Worm (Caenorhabditis elegans) whole organism, L1 larva: ENCODE data around the gene slcf-2.
A peak's percentile ranks its signal among the peaks of the same experiment; 100 is the strongest.

Experiments used
- C04F5.9 ChIP-seq: sonication (generic microtip); optimal IDR thresholded peaks from 2 replicates; lab custom pipeline; 2016; ENCODE audit warnings: missing genetic modification characterization, missing compliant biosample characterization
- aha-1 ChIP-seq: fragments of 150-350 bp; optimal IDR thresholded peaks from 2 replicates; lab custom pipeline; 2014; ENCODE audit warnings: missing biosample characterization, missing genetic modification characterization
- alr-1 ChIP-seq: fragments of 200-800 bp; sonication (Bioruptor generic); optimal IDR thresholded peaks from 2 replicates; lab custom pipeline; 2018; ENCODE audit warnings: borderline replicate concordance, mild to moderate bottlenecking, missing genetic modification characterization, missing compliant biosample characterization
- blmp-1 ChIP-seq: fragments of 150-350 bp; optimal IDR thresholded peaks from 2 replicates; lab custom pipeline; 2014; ENCODE audit warnings: missing biosample characterization, missing genetic modification characterization
- ceh-8 ChIP-seq: fragments of 200-800 bp; sonication (Bioruptor generic); optimal IDR thresholded peaks from 2 replicates; lab custom pipeline; 2018; ENCODE audit warnings: mild to moderate bottlenecking, missing genetic modification characterization, moderate library complexity, missing compliant biosample characterization
- ces-1 ChIP-seq: fragments of 150-350 bp; optimal IDR thresholded peaks from 2 replicates; lab custom pipeline; 2014; ENCODE audit warnings: missing biosample characterization, missing genetic modification reagents, missing genetic modification characterization
- dpl-1 ChIP-seq, 3 experiments: fragments of 150-350 bp in 2 of 3; sonication (generic microtip) in 1 of 3; optimal IDR thresholded peaks; 2 replicates each; lab custom pipeline; 2014 to 2017; ENCODE audit warnings: missing biosample characterization in 3 of 3, missing genetic modification characterization in 3 of 3, missing genetic modification reagents in 3 of 3
- dsc-1 ChIP-seq: sonication (generic microtip); optimal IDR thresholded peaks from 2 replicates; lab custom pipeline; 2016; ENCODE audit warnings: mild to moderate bottlenecking, missing genetic modification characterization, missing compliant biosample characterization
- elt-2 ChIP-seq: sonication (generic microtip); optimal IDR thresholded peaks from 2 replicates; lab custom pipeline; 2016; ENCODE audit warnings: missing genetic modification characterization, mild to moderate bottlenecking, inconsistent platforms, missing compliant biosample characterization, missing genetic modification reagents
- elt-3 ChIP-seq, 6 experiments: fragments of 150-350 bp in 1 of 6; sonication (generic microtip); optimal IDR thresholded peaks; 2 replicates each; lab custom pipeline; 2017 to 2018; ENCODE audit warnings: missing biosample characterization in 6 of 6, missing genetic modification characterization in 6 of 6, inconsistent platforms in 1 of 6
- ets-5 ChIP-seq: fragments of 200-800 bp; sonication (Bioruptor generic); IDR thresholded peaks from 2 replicates; pipeline ENCODE4 v1.3.6; 2022; ENCODE audit warnings: missing genetic modification characterization, missing compliant biosample characterization
- fkh-10 ChIP-seq: sonication (generic microtip); optimal IDR thresholded peaks from 2 replicates; lab custom pipeline; 2017; ENCODE audit warnings: missing biosample characterization, missing genetic modification reagents, missing genetic modification characterization
- fkh-4 ChIP-seq: sonication (generic microtip); optimal IDR thresholded peaks from 2 replicates; lab custom pipeline; 2016; ENCODE audit warnings: missing compliant biosample characterization, missing genetic modification characterization, borderline replicate concordance
- hlh-17 ChIP-seq: fragments of 200-800 bp; sonication (Bioruptor generic); optimal IDR thresholded peaks from 2 replicates; lab custom pipeline; 2018; ENCODE audit warnings: missing genetic modification characterization, mild to moderate bottlenecking, missing compliant biosample characterization, moderate library complexity, borderline replicate concordance
- hlh-4 ChIP-seq: sonication (generic microtip); optimal IDR thresholded peaks from 2 replicates; lab custom pipeline; 2016; ENCODE audit warnings: mild to moderate bottlenecking, missing genetic modification characterization, missing compliant biosample characterization
- hpl-2 ChIP-seq: fragments of 150-350 bp; optimal IDR thresholded peaks from 2 replicates; lab custom pipeline; 2014; ENCODE audit warnings: missing biosample characterization, missing genetic modification reagents, missing genetic modification characterization
- irx-1 ChIP-seq: sonication (generic microtip); optimal IDR thresholded peaks from 2 replicates; lab custom pipeline; 2016; ENCODE audit warnings: missing genetic modification characterization, missing compliant biosample characterization
- isw-1 ChIP-seq: fragments of 200-800 bp; sonication (Bioruptor generic); IDR thresholded peaks from 2 replicates; pipeline ENCODE4 v1.3.6; 2022; ENCODE audit warnings: missing genetic modification characterization, missing compliant biosample characterization
- jun-1 ChIP-seq: fragments of 150-350 bp; optimal IDR thresholded peaks from 2 replicates; lab custom pipeline; 2014; ENCODE audit warnings: missing biosample characterization, missing genetic modification reagents, missing genetic modification characterization
- lin-15B ChIP-seq: fragments of 150-350 bp; sonication (generic microtip); optimal IDR thresholded peaks from 3 replicates; lab custom pipeline; 2014; ENCODE audit warnings: missing biosample characterization, missing genetic modification characterization
- lin-39 ChIP-seq: fragments of 150-350 bp; optimal IDR thresholded peaks from 2 replicates; lab custom pipeline; 2014; ENCODE audit warnings: missing biosample characterization, missing genetic modification reagents, missing genetic modification characterization
- lsy-2 ChIP-seq, 2 experiments: fragments of 150-350 bp; optimal IDR thresholded peaks; 2 replicates each; lab custom pipeline; 2014; ENCODE audit warnings: missing biosample characterization in 2 of 2, missing genetic modification characterization in 2 of 2
- mep-1 ChIP-seq: fragments of 150-350 bp; optimal IDR thresholded peaks from 2 replicates; lab custom pipeline; 2014; ENCODE audit warnings: missing biosample characterization, missing genetic modification characterization
- nhr-11 ChIP-seq: fragments of 150-350 bp; optimal IDR thresholded peaks from 2 replicates; lab custom pipeline; 2014; ENCODE audit warnings: missing biosample characterization, missing genetic modification characterization
- nhr-19 ChIP-seq: fragments of 200-800 bp; sonication (Bioruptor generic); conservative IDR thresholded peaks from 2 replicates; pipeline ENCODE4 v1.3.6; 2022; ENCODE audit warnings: missing genetic modification characterization, missing compliant biosample characterization
- nhr-20 ChIP-seq: sonication (generic microtip); optimal IDR thresholded peaks from 2 replicates; lab custom pipeline; 2016; ENCODE audit warnings: mild to moderate bottlenecking, missing genetic modification characterization, missing compliant biosample characterization
- nhr-237 ChIP-seq: fragments of 150-350 bp; optimal IDR thresholded peaks from 2 replicates; lab custom pipeline; 2014; ENCODE audit warnings: missing biosample characterization, missing genetic modification characterization
- nhr-28 ChIP-seq: fragments of 150-350 bp; optimal IDR thresholded peaks from 2 replicates; lab custom pipeline; 2014; ENCODE audit warnings: missing biosample characterization, missing genetic modification characterization
- nhr-71 ChIP-seq: sonication (generic microtip); optimal IDR thresholded peaks from 2 replicates; lab custom pipeline; 2016; ENCODE audit warnings: mild to moderate bottlenecking, missing genetic modification characterization, moderate library complexity, missing compliant biosample characterization
- nhr-76 ChIP-seq: sonication (generic microtip); optimal IDR thresholded peaks from 2 replicates; lab custom pipeline; 2017; ENCODE audit warnings: missing biosample characterization, missing genetic modification characterization
- pax-3 ChIP-seq: fragments of 200-800 bp; sonication (Bioruptor generic); optimal IDR thresholded peaks from 2 replicates; lab custom pipeline; 2018; ENCODE audit warnings: mild to moderate bottlenecking, missing genetic modification characterization, moderate library complexity, missing compliant biosample characterization
- pqm-1 ChIP-seq: sonication (generic microtip); optimal IDR thresholded peaks from 3 replicates; lab custom pipeline; 2017; ENCODE audit warnings: missing biosample characterization, missing genetic modification characterization
- rnt-1 ChIP-seq: sonication (generic microtip); optimal IDR thresholded peaks from 2 replicates; lab custom pipeline; 2016; ENCODE audit warnings: mild to moderate bottlenecking, missing genetic modification characterization, moderate library complexity, missing compliant biosample characterization
- skn-1 ChIP-seq: fragments of 150-350 bp; optimal IDR thresholded peaks from 2 replicates; lab custom pipeline; 2014; ENCODE audit warnings: missing biosample characterization, missing genetic modification characterization
- snpc-4 ChIP-seq: fragments of 150-350 bp; optimal IDR thresholded peaks from 2 replicates; lab custom pipeline; 2014; ENCODE audit warnings: missing biosample characterization, missing genetic modification characterization
- snu-23 ChIP-seq: sonication (generic microtip); optimal IDR thresholded peaks from 2 replicates; lab custom pipeline; 2016; ENCODE audit warnings: missing genetic modification characterization, missing compliant biosample characterization
- sptf-1 ChIP-seq: fragments of 150-350 bp; optimal IDR thresholded peaks from 2 replicates; lab custom pipeline; 2014; ENCODE audit warnings: missing biosample characterization, missing genetic modification characterization
- swsn-7 ChIP-seq: sonication (generic microtip); optimal IDR thresholded peaks from 2 replicates; lab custom pipeline; 2016; ENCODE audit warnings: missing genetic modification characterization, missing compliant biosample characterization
- tbx-2 ChIP-seq: sonication (generic microtip); optimal IDR thresholded peaks from 2 replicates; lab custom pipeline; 2016; ENCODE audit warnings: missing genetic modification characterization, missing compliant biosample characterization
- tlp-1 ChIP-seq: fragments of 150-350 bp; optimal IDR thresholded peaks from 2 replicates; lab custom pipeline; 2014; ENCODE audit warnings: missing biosample characterization, missing genetic modification characterization
- unc-30 ChIP-seq: sonication (generic microtip); optimal IDR thresholded peaks from 2 replicates; lab custom pipeline; 2017; ENCODE audit warnings: missing biosample characterization, missing genetic modification characterization
- vab-15 ChIP-seq: sonication (generic microtip); optimal IDR thresholded peaks from 2 replicates; lab custom pipeline; 2017; ENCODE audit warnings: missing genotype, mild to moderate bottlenecking, missing genetic modification characterization, missing compliant biosample characterization
- zag-1 ChIP-seq: fragments of 150-350 bp; optimal IDR thresholded peaks from 2 replicates; lab custom pipeline; 2014; ENCODE audit warnings: missing biosample characterization, missing genetic modification characterization
- zip-4 ChIP-seq: fragments of 200-800 bp; sonication (Bioruptor generic); optimal IDR thresholded peaks from 2 replicates; lab custom pipeline; 2018; ENCODE audit warnings: mild to moderate bottlenecking, missing genetic modification characterization, moderate library complexity, missing compliant biosample characterization

Gene slcf-2

ce11 chrX:3440308-3440707 is 46.6 kb downstream of the slcf-2 start:
- TF ChIP-seq skn-1 (no peak), nhr-19 (GFP tag; lab: Robert Waterston, UW) (no peak), nhr-11 (tag; lab: Kevin White, UChicago) (no peak), swsn-7 (tag; lab: Kevin White, UChicago) (no peak), blmp-1 (no peak), elt-2 (tag; lab: Kevin White, UChicago) (no peak), rnt-1 (tag; lab: Kevin White, UChicago) (peak; percentile 65), ces-1 (GFP tag; lab: Kevin White, UChicago) (no peak), isw-1 (no peak)

ce11 chrX:3441539-3441938 is 47.9 kb downstream of the slcf-2 start, which contains the start of gene ZK813.3:
Gene ZK813.3, plus strand, starts transcription at chrX:3441839.
- TF ChIP-seq nhr-71 (tag; lab: Kevin White, UChicago) (no peak), nhr-20 (tag; lab: Kevin White, UChicago) (no peak), jun-1 (tag; lab: Kevin White, UChicago) (no peak), C04F5.9 (no peak), nhr-237 (tag; lab: Kevin White, UChicago) (no peak)

DNA sequence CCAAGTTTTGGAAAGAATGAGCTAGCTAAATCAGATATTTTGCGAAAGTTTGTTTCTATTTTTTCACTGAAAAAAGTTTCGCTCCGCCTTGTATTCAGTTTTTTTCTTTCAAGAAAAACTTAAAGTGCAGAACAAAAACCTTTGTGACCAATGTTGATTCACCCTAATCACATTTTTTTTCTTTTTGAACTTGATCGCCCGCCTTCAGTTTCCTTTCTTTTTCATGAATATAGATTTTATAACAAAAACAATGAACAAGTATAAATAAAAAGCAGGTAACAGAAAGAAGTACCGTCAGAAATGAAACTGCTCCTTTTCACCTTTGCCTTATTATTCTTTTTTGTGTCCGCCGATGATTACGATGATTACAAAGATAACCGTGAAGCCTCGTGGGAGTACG is 49.9 kb downstream of the slcf-2 start, which contains the start of gene ZK813.2:
ZK813.2 (plus strand) TSS at position 301 of the 400 bp plus-strand sequence.
- TF ChIP-seq dpl-1 (GFP tag; optimal IDR thresholded peaks at IDR 0.05; lab: Kevin White, UChicago) (no peak), blmp-1 (no peak), fkh-10 (GFP tag; lab: Kevin White, UChicago) (no peak), alr-1 (tag; lab: Kevin White, UChicago) (no peak), elt-3 (tag; optimal IDR thresholded peaks at IDR 0.05; lab: Kevin White, UChicago) (no peak), hlh-17 (no peak), zip-4 (no peak), vab-15 (tag; lab: Kevin White, UChicago) (no peak), sptf-1 (no peak), mep-1 (no peak), hlh-4 (tag; lab: Kevin White, UChicago) (no peak), lin-15B (tag; lab: Kevin White, UChicago) (no peak)

- TF ChIP-seq hpl-2 (GFP tag; lab: Kevin White, UChicago): no peak
- TF ChIP-seq lin-39 (tag; lab: Kevin White, UChicago): no peak
- TF ChIP-seq irx-1 (tag; lab: Kevin White, UChicago): no peak
- no peak for TF ChIP-seq pax-3 (tag; lab: Kevin White, UChicago)
- TF ChIP-seq fkh-4 (tag; lab: Kevin White, UChicago): no peak
- TF ChIP-seq nhr-28: no peak
- TF ChIP-seq alr-1 (tag; lab: Kevin White, UChicago): no peak
- no peak for TF ChIP-seq snpc-4 (tag; lab: Kevin White, UChicago)
- TF ChIP-seq pqm-1: no peak
- no peak for TF ChIP-seq nhr-76 (tag; lab: Kevin White, UChicago)
- TF ChIP-seq zag-1 (tag; lab: Kevin White, UChicago): no peak
- no peak for TF ChIP-seq lin-15B (tag; lab: Kevin White, UChicago)
- TF ChIP-seq nhr-237 (tag; lab: Kevin White, UChicago): no peak
Measured at ce11 chrX:3444514-3444913, 50.9 kb downstream of the slcf-2 start, which contains the start of gene ZK813.7. Gene ZK813.7, plus strand, starts transcription at chrX:3444814.

ce11 chrX:3446011-3446410 is 52.3 kb downstream of the slcf-2 start, which contains the start of gene ZK813.1:
Gene ZK813.1, plus strand, starts transcription at chrX:3446311.
- no peak for TF ChIP-seq nhr-19 (GFP tag; lab: Robert Waterston, UW)
- TF ChIP-seq unc-30 (tag; lab: Kevin White, UChicago): no peak
- TF ChIP-seq tlp-1: no peak
- no peak for TF ChIP-seq nhr-76 (tag; lab: Kevin White, UChicago)
- TF ChIP-seq tbx-2: no peak
- TF ChIP-seq snu-23 (GFP tag; lab: Kevin White, UChicago): no peak
- no peak for TF ChIP-seq jun-1 (tag; lab: Kevin White, UChicago)
- no peak for TF ChIP-seq lsy-2 (tag; optimal IDR thresholded peaks at IDR 0.05; lab: Kevin White, UChicago)
- TF ChIP-seq ets-5 (GFP tag; lab: Robert Waterston, UW): no peak
- no peak for TF ChIP-seq snpc-4 (tag; lab: Kevin White, UChicago)
- TF ChIP-seq alr-1 (tag; lab: Kevin White, UChicago): no peak
- no peak for TF ChIP-seq aha-1 (tag; lab: Kevin White, UChicago)
- no peak for TF ChIP-seq elt-2 (tag; lab: Kevin White, UChicago)
- no peak for TF ChIP-seq dsc-1 (tag; lab: Kevin White, UChicago)
- TF ChIP-seq lin-15B (tag; lab: Kevin White, UChicago): no peak
- no peak for TF ChIP-seq ceh-8 (GFP tag; lab: Kevin White, UChicago)
- TF ChIP-seq vab-15 (tag; lab: Kevin White, UChicago): no peak
- no peak for TF ChIP-seq hpl-2 (GFP tag; lab: Kevin White, UChicago)
- TF ChIP-seq, all 84 proteins: peak for 0
